Fruit fly (Drosophila melanogaster) whole organism, prepupa: ENCODE measurements around the gene CG5445.
A peak's percentile ranks its signal among the peaks of the same experiment; 100 is the strongest.

Experiments used
- Blimp-1 ChIP-seq: fragments of 200-800 bp; sonication (Bioruptor generic); optimal IDR thresholded peaks from 3 replicates; lab custom pipeline; 2017; ENCODE audit warnings: missing biosample characterization, missing genetic modification characterization, mild to moderate bottlenecking, moderate library complexity, missing genetic modification reagents
- CG10631 ChIP-seq: fragments of 200-800 bp; sonication (Bioruptor generic); optimal IDR thresholded peaks from 2 replicates; lab custom pipeline; 2016; ENCODE audit warnings: missing biosample characterization, missing genetic modification characterization
- CG10669 ChIP-seq: fragments of 200-800 bp; sonication (Bioruptor generic); optimal IDR thresholded peaks from 3 replicates; lab custom pipeline; 2018; ENCODE audit warnings: missing biosample characterization, mild to moderate bottlenecking, missing genetic modification characterization, moderate library complexity
- CG11294 ChIP-seq: fragments of 200-800 bp; sonication (Bioruptor generic); IDR thresholded peaks from 2 replicates; pipeline ENCODE4 v1.3.6; 2022; ENCODE audit warnings: missing biosample characterization, missing genetic modification characterization
- CG11762 ChIP-seq: fragments of 200-800 bp; sonication (Bioruptor generic); optimal IDR thresholded peaks from 3 replicates; lab custom pipeline; 2016; ENCODE audit warnings: missing biosample characterization, missing genetic modification characterization; ENCODE audit not compliant: insufficient read depth
- CG11902 ChIP-seq: fragments of 200-800 bp; sonication (Bioruptor generic); optimal IDR thresholded peaks from 3 replicates; lab custom pipeline; 2016; ENCODE audit warnings: missing biosample characterization, missing genetic modification characterization
- CG15336 ChIP-seq: fragments of 200-800 bp; sonication (Bioruptor generic); IDR thresholded peaks from 2 replicates; pipeline ENCODE4 v1.3.6; 2022; ENCODE audit warnings: missing biosample characterization, missing genetic modification characterization
- CG1621 ChIP-seq: fragments of 200-800 bp; sonication (Bioruptor generic); optimal IDR thresholded peaks from 3 replicates; lab custom pipeline; 2018; ENCODE audit warnings: missing biosample characterization, mild to moderate bottlenecking, missing genetic modification characterization
- CG3032 ChIP-seq: fragments of 200-800 bp; optimal IDR thresholded peaks from 2 replicates; lab custom pipeline; 2019; ENCODE audit warnings: missing biosample characterization, mild to moderate bottlenecking, missing genetic modification characterization, moderate library complexity
- CG31627 ChIP-seq: fragments of 200-800 bp; sonication (Bioruptor generic); optimal IDR thresholded peaks from 3 replicates; lab custom pipeline; 2016; ENCODE audit warnings: missing biosample characterization, missing genetic modification characterization
- CG32006 ChIP-seq: fragments of 200-800 bp; sonication (Bioruptor generic); optimal IDR thresholded peaks from 3 replicates; lab custom pipeline; 2017; ENCODE audit warnings: missing biosample characterization, mild to moderate bottlenecking, missing genetic modification characterization
- CG34406 ChIP-seq: fragments of 200-800 bp; sonication (Bioruptor generic); optimal IDR thresholded peaks from 3 replicates; lab custom pipeline; 2016; ENCODE audit warnings: missing biosample characterization, missing genetic modification characterization
- CG3919 ChIP-seq: fragments of 200-800 bp; sonication (Bioruptor generic); optimal IDR thresholded peaks from 3 replicates; lab custom pipeline; 2016; ENCODE audit warnings: missing biosample characterization, missing genetic modification characterization
- CG6163 ChIP-seq: fragments of 200-800 bp; sonication (Bioruptor generic); IDR thresholded peaks from 3 replicates; pipeline ENCODE4 v1.3.6; 2022; ENCODE audit warnings: missing biosample characterization, missing genetic modification characterization
- CG6276 ChIP-seq: fragments of 200-800 bp; sonication (Bioruptor generic); optimal IDR thresholded peaks from 2 replicates; lab custom pipeline; 2017; ENCODE audit warnings: missing biosample characterization, mild to moderate bottlenecking, missing genetic modification characterization
- CG6808 ChIP-seq: fragments of 200-800 bp; sonication (Bioruptor generic); optimal IDR thresholded peaks from 3 replicates; lab custom pipeline; 2017; ENCODE audit warnings: missing biosample characterization, missing genetic modification characterization, mild to moderate bottlenecking, moderate library complexity, missing genetic modification reagents
- CG6854 ChIP-seq: fragments of 200-800 bp; sonication (Bioruptor generic); optimal IDR thresholded peaks from 2 replicates; lab custom pipeline; 2017; ENCODE audit warnings: missing biosample characterization, mild to moderate bottlenecking, missing genetic modification characterization
- CG7368 ChIP-seq: fragments of 200-800 bp; sonication (Bioruptor generic); optimal IDR thresholded peaks from 3 replicates; lab custom pipeline; 2016; ENCODE audit warnings: missing biosample characterization, missing genetic modification characterization
- CG8119 ChIP-seq: fragments of 200-800 bp; sonication (Bioruptor generic); IDR thresholded peaks from 3 replicates; pipeline ENCODE4 v1.3.6; 2022; ENCODE audit warnings: missing biosample characterization, missing genetic modification characterization
- CG8319 ChIP-seq: fragments of 200-800 bp; sonication (Bioruptor generic); optimal IDR thresholded peaks from 3 replicates; lab custom pipeline; 2016; ENCODE audit warnings: missing biosample characterization, missing genetic modification characterization
- CG8632 ChIP-seq: fragments of 200-800 bp; sonication (Bioruptor generic); optimal IDR thresholded peaks from 3 replicates; lab custom pipeline; 2016; ENCODE audit warnings: missing biosample characterization, missing genetic modification characterization
- Eip75B ChIP-seq: fragments of 200-800 bp; sonication (Bioruptor generic); optimal IDR thresholded peaks from 3 replicates; lab custom pipeline; 2016; ENCODE audit warnings: missing biosample characterization, missing genetic modification characterization
- Eip78C ChIP-seq: fragments of 200-800 bp; sonication (Bioruptor generic); peaks from one replicate; lab custom pipeline; 2016; ENCODE audit warnings: missing biosample characterization, missing genetic modification characterization
- Eip93F ChIP-seq: fragments of 200-800 bp; sonication (Bioruptor generic); optimal IDR thresholded peaks from 2 replicates; lab custom pipeline; 2016; ENCODE audit warnings: missing biosample characterization, mild to moderate bottlenecking, missing genetic modification characterization
- Ets21C ChIP-seq: fragments of 200-800 bp; sonication (Bioruptor generic); optimal IDR thresholded peaks from 3 replicates; lab custom pipeline; 2016; ENCODE audit warnings: missing biosample characterization, missing genetic modification characterization
- Gug ChIP-seq: fragments of 200-800 bp; sonication (Bioruptor generic); IDR thresholded peaks from 2 replicates; pipeline ENCODE4 v1.3.6; 2022; ENCODE audit warnings: missing biosample characterization, missing genetic modification characterization
- Hr39 ChIP-seq: fragments of 200-800 bp; sonication (Bioruptor generic); optimal IDR thresholded peaks from 2 replicates; lab custom pipeline; 2016; ENCODE audit warnings: missing biosample characterization, missing genetic modification characterization
- Hr4 ChIP-seq: fragments of 200-800 bp; sonication (Bioruptor generic); optimal IDR thresholded peaks from 3 replicates; lab custom pipeline; 2016; ENCODE audit warnings: missing biosample characterization, missing genetic modification characterization
- Lpt ChIP-seq: fragments of 200-800 bp; sonication (Bioruptor generic); optimal IDR thresholded peaks from 3 replicates; lab custom pipeline; 2016; ENCODE audit warnings: missing biosample characterization, missing genetic modification characterization
- Met ChIP-seq: fragments of 200-800 bp; sonication (Bioruptor generic); optimal IDR thresholded peaks from 3 replicates; lab custom pipeline; 2016; ENCODE audit warnings: missing biosample characterization, missing genetic modification characterization
- OdsH ChIP-seq: fragments of 200-800 bp; sonication (Bioruptor generic); optimal IDR thresholded peaks from 3 replicates; lab custom pipeline; 2016; ENCODE audit warnings: missing biosample characterization, missing genetic modification characterization
- Sox102F ChIP-seq: fragments of 200-800 bp; sonication (Bioruptor generic); optimal IDR thresholded peaks from 2 replicates; lab custom pipeline; 2016; ENCODE audit warnings: missing biosample characterization, mild to moderate bottlenecking, missing genetic modification characterization
- Sox14 ChIP-seq: fragments of 200-800 bp; sonication (Bioruptor generic); optimal IDR thresholded peaks from 3 replicates; lab custom pipeline; 2016; ENCODE audit warnings: missing biosample characterization, missing genetic modification characterization
- Sox15 ChIP-seq: fragments of 200-800 bp; sonication (Bioruptor generic); optimal IDR thresholded peaks from 3 replicates; lab custom pipeline; 2016; ENCODE audit warnings: missing biosample characterization, missing genetic modification characterization
- achi ChIP-seq: fragments of 200-800 bp; sonication (Bioruptor generic); optimal IDR thresholded peaks from 3 replicates; lab custom pipeline; 2016; ENCODE audit warnings: missing biosample characterization, missing genetic modification characterization
- acj6 ChIP-seq: fragments of 200-800 bp; sonication (Bioruptor generic); optimal IDR thresholded peaks from 3 replicates; lab custom pipeline; 2016; ENCODE audit warnings: missing biosample characterization, missing genetic modification characterization
- dac ChIP-seq: fragments of 200-800 bp; sonication (Bioruptor generic); optimal IDR thresholded peaks from 2 replicates; lab custom pipeline; 2017; ENCODE audit warnings: missing biosample characterization, mild to moderate bottlenecking, missing genetic modification characterization
- dsx ChIP-seq: fragments of 200-800 bp; optimal IDR thresholded peaks from 3 replicates; lab custom pipeline; 2019; ENCODE audit warnings: missing biosample characterization, mild to moderate bottlenecking, missing genetic modification characterization, moderate library complexity; ENCODE audit not compliant: poor library complexity, severe bottlenecking
- esn ChIP-seq: fragments of 200-800 bp; sonication (Bioruptor generic); optimal IDR thresholded peaks from 2 replicates; lab custom pipeline; 2016; ENCODE audit warnings: missing biosample characterization, mild to moderate bottlenecking, missing genetic modification characterization, moderate library complexity
- fd59A ChIP-seq: fragments of 200-800 bp; sonication (Bioruptor generic); optimal IDR thresholded peaks from 2 replicates; lab custom pipeline; 2017; ENCODE audit warnings: missing biosample characterization, mild to moderate bottlenecking, missing genetic modification characterization, missing genetic modification reagents
- fd85E ChIP-seq: fragments of 200-800 bp; sonication (Bioruptor generic); optimal IDR thresholded peaks from 3 replicates; lab custom pipeline; 2016; ENCODE audit warnings: missing biosample characterization, missing genetic modification characterization
- lz ChIP-seq: fragments of 200-800 bp; sonication (Bioruptor generic); optimal IDR thresholded peaks from 3 replicates; lab custom pipeline; 2016; ENCODE audit warnings: missing biosample characterization, missing genetic modification characterization
- salr ChIP-seq, 2 experiments: fragments of 200-800 bp; sonication (Bioruptor generic); optimal IDR thresholded peaks; 3 replicates each; lab custom pipeline; 2016 to 2018; ENCODE audit warnings: missing biosample characterization in 2 of 2, missing genetic modification characterization in 2 of 2, mild to moderate bottlenecking in 1 of 2
- spab ChIP-seq: fragments of 200-800 bp; sonication (Bioruptor generic); optimal IDR thresholded peaks from 2 replicates; lab custom pipeline; 2017; ENCODE audit warnings: missing biosample characterization, mild to moderate bottlenecking, missing genetic modification characterization, missing genetic modification reagents
- ss ChIP-seq, 2 experiments: fragments of 200-800 bp; sonication (Bioruptor generic); optimal IDR thresholded peaks; 2 replicates in 1 of 2; 3 replicates in 1 of 2; lab custom pipeline; 2017 to 2018; ENCODE audit warnings: mild to moderate bottlenecking in 2 of 2, missing biosample characterization in 2 of 2, missing genetic modification characterization in 2 of 2, moderate library complexity in 1 of 2
- svp ChIP-seq: fragments of 200-800 bp; sonication (Bioruptor generic); peaks from one replicate; lab custom pipeline; 2016; ENCODE audit warnings: missing biosample characterization, missing genetic modification characterization

The CG5445 gene

DNA sequence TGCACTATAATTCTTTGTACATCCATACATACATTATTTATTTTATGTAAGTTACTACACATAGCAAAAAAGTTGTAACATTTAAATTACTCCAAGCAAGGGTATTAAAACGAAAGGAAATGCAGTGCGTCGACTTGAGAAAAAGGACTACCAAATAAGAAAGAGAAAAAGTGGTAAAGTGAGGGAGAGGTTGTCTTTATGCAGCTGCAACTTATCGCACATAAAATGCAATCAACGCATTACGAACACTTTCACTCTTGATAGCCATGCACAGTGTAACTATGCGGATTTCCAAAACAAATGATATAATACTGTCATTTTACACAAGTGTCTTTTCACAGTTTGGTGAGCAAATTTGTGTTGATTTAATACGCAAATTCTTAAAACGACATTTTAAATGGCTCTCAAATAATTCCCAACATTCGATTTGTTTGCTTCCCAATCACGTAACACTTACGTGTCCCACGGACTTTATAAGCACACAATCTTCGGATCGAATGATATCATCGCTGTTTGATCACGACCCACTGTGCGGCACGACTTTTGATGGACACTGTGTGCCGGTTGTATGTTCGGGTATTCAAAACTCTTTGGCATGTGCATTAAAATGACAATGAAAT is 14.9 kb downstream of the CG5445 start (continued):
- TF ChIP-seq CG11902 (GFP tag; lab: Kevin White, UChicago) (peak; percentile 84), salr (GFP tag; optimal IDR thresholded peaks at IDR 0.05; lab: Kevin White, UChicago) (peak in 1 of 2 experiments; percentile 59), Eip93F (peak; percentile 49), CG31627 (GFP tag; lab: Kevin White, UChicago) (peak; percentile 92), Hr39 (GFP tag; lab: Kevin White, UChicago) (peak; percentile 93), CG32006 (GFP tag; lab: Kevin White, UChicago) (peak; percentile 91), Hr4 (peak; percentile 85), CG3032 (tag; lab: Kevin White, UChicago) (peak; percentile 57), Met (GFP tag; lab: Kevin White, UChicago) (peak; percentile 94), Sox14 (GFP tag; lab: Kevin White, UChicago) (peak; percentile 89), CG10669 (GFP tag; lab: Kevin White, UChicago) (peak; percentile 63), fd85E (GFP tag; lab: Kevin White, UChicago) (peak; percentile 59), OdsH (GFP tag; lab: Kevin White, UChicago) (peak; percentile 87), Eip75B (GFP tag; lab: Kevin White, UChicago) (peak; percentile 88)

DNA sequence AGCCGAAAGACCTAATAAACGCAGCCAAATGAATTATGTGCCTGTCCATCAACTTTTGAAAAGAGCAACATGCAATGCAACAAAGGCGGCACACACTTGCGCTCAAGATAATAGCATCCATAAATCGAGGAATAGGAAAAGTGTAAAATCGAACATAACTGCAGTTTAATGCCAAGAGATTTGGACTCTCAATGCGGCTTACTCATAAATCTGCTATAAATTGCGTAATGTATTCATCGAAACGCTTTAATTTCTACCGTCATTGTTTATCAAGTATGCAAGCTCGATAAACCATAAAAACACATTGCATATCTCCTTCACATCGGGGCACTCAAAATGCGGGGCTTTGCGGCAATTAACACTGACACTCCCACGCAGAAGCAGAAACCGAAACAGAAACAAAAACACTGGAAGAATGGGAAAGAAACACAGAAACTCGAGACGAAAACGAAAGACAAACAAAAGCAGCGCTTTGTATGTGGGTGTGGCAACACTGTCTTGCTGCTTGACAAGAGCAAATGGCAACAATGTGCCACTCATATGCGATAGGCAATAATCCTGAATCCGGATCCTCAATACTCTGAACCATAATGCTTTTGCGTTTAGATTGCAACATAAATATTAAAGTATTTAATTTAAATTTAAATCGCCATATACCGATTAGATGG is 15.8 kb downstream of the CG5445 start:
- TF ChIP-seq CG10631 (GFP tag; lab: Kevin White, UChicago) (no peak), Lpt (GFP tag; lab: Kevin White, UChicago) (peak; percentile 58), dsx (GFP tag; lab: Kevin White, UChicago) (peak; percentile 27), fd59A (GFP tag; lab: Kevin White, UChicago) (peak; percentile 8), ss (GFP tag; optimal IDR thresholded peaks at IDR 0.05; lab: Kevin White, UChicago) (no peak), OdsH (GFP tag; lab: Kevin White, UChicago) (peak; percentile 62), spab (GFP tag; lab: Kevin White, UChicago) (peak; percentile 4), CG8632 (GFP tag; lab: Kevin White, UChicago) (peak; percentile 40), CG11902 (GFP tag; lab: Kevin White, UChicago) (no peak), CG6276 (peak; percentile 59), CG11294 (GFP tag; lab: Robert Waterston, UW) (peak; percentile 46; the same call in 1 of the 2 replicates), achi (GFP tag; lab: Kevin White, UChicago) (peak; percentile 44), Blimp-1 (no peak), Eip78C (peak; percentile 85), CG7368 (GFP tag; lab: Kevin White, UChicago) (peak; percentile 30), CG8319 (no peak), CG31627 (GFP tag; lab: Kevin White, UChicago) (peak; percentile 45), CG6163 (GFP tag; lab: Robert Waterston, UW) (peak; percentile 78), CG8119 (peak; percentile 65), CG6808 (GFP tag; lab: Kevin White, UChicago) (no peak), CG1621 (tag; lab: Kevin White, UChicago) (peak; percentile 35), lz (GFP tag; lab: Kevin White, UChicago) (peak; percentile 54), CG6854 (GFP tag; lab: Kevin White, UChicago) (no peak), CG34406 (GFP tag; lab: Kevin White, UChicago) (no peak), dac (GFP tag; lab: Kevin White, UChicago) (peak; percentile 21), Hr39 (GFP tag; lab: Kevin White, UChicago) (peak; percentile 50), Gug (GFP tag; lab: Robert Waterston, UW) (peak; percentile 62), Hr4 (peak; percentile 27), CG3919 (GFP tag; lab: Kevin White, UChicago) (peak; percentile 36), CG32006 (GFP tag; lab: Kevin White, UChicago) (peak; percentile 46), esn (GFP tag; lab: Kevin White, UChicago) (peak; percentile 3), Sox102F (GFP tag; lab: Kevin White, UChicago) (peak; percentile 43), fd85E (GFP tag; lab: Kevin White, UChicago) (no peak), acj6 (peak; percentile 44), Sox15 (peak; percentile 20), CG15336 (GFP tag; lab: Robert Waterston, UW) (peak; percentile 79), CG11762 (GFP tag; lab: Kevin White, UChicago) (peak; percentile 14), svp (GFP tag; lab: Kevin White, UChicago) (peak; percentile 43), Ets21C (GFP tag; lab: Kevin White, UChicago) (peak; percentile 42)
